Worm (Caenorhabditis elegans): ENCODE measurements around the gene fbxa-141.
A peak's percentile ranks its signal among the peaks of the same experiment; 100 is the strongest.

Gene fbxa-141

ce11 chrX:14525325-14526305 is 12.9 kb upstream of the fbxa-141 start:
- peak; percentile 37 for TF ChIP-seq mml-1 (tag; optimal IDR thresholded peaks at IDR 0.05)
- peak; percentile 99 for TF ChIP-seq nhr-43 (tag; optimal IDR thresholded peaks at IDR 0.05; ENCODE audit: poor library complexity, severe bottlenecking)
- peak; percentile 87 for TF ChIP-seq ceh-16 (tag; optimal IDR thresholded peaks at IDR 0.05)
- TF ChIP-seq pqm-1 (tag; optimal IDR thresholded peaks at IDR 0.05): peak; percentile 90
- TF ChIP-seq fos-1 (tag; optimal IDR thresholded peaks at IDR 0.05): peak; percentile 99
- peak; percentile 99 for TF ChIP-seq nhr-23 (tag; optimal IDR thresholded peaks at IDR 0.05)
- TF ChIP-seq ztf-4 (tag; optimal IDR thresholded peaks at IDR 0.05): peak; percentile 94
- TF ChIP-seq nhr-76 (tag; optimal IDR thresholded peaks at IDR 0.05): peak; percentile 89
- peak; percentile 98 for TF ChIP-seq nhr-25 (tag; optimal IDR thresholded peaks at IDR 0.05)
- TF ChIP-seq nhr-12 (tag; optimal IDR thresholded peaks at IDR 0.05): peak; percentile 38
- peak; percentile 98 for TF ChIP-seq egl-27 (tag; optimal IDR thresholded peaks at IDR 0.05)
- TF ChIP-seq pha-4 (tag; optimal IDR thresholded peaks at IDR 0.05): peak; percentile 96
- TF ChIP-seq ceh-9 (tag; optimal IDR thresholded peaks at IDR 0.05): peak; percentile 100
- peak; percentile 73 for TF ChIP-seq ama-1 (optimal IDR thresholded peaks at IDR 0.05)
- peak; percentile 100 for TF ChIP-seq unc-62 (GFP tag; optimal IDR thresholded peaks at IDR 0.05)
- TF ChIP-seq mdl-1 (tag; optimal IDR thresholded peaks at IDR 0.05): peak; percentile 90
- peak; percentile 87 for TF ChIP-seq nhr-237 (tag; optimal IDR thresholded peaks at IDR 0.05)
- TF ChIP-seq daf-12 (tag; optimal IDR thresholded peaks at IDR 0.05): peak; percentile 97
- peak; percentile 80 for TF ChIP-seq sea-2 (GFP tag; optimal IDR thresholded peaks at IDR 0.05)
- TF ChIP-seq lsy-12 (tag; optimal IDR thresholded peaks at IDR 0.05): peak; percentile 97
- peak; percentile 96 for TF ChIP-seq zag-1 (tag; optimal IDR thresholded peaks at IDR 0.05)
- peak; percentile 74 for TF ChIP-seq ztf-11 (tag; optimal IDR thresholded peaks at IDR 0.05)
- TF ChIP-seq lin-39 (tag; optimal IDR thresholded peaks at IDR 0.05): peak; percentile 100
- TF ChIP-seq lin-15B (tag; optimal IDR thresholded peaks at IDR 0.05): peak; percentile 49
- peak; percentile 96 for TF ChIP-seq nfya-1 (tag; optimal IDR thresholded peaks at IDR 0.05; ENCODE audit: insufficient read depth)
- peak; percentile 97 for TF ChIP-seq fkh-10 (GFP tag; optimal IDR thresholded peaks at IDR 0.05)
- TF ChIP-seq nhr-11 (tag; optimal IDR thresholded peaks at IDR 0.05): peak; percentile 96
- peak; percentile 94 for TF ChIP-seq snpc-4 (tag; optimal IDR thresholded peaks at IDR 0.05)
- peak; percentile 100 for TF ChIP-seq jun-1 (tag; optimal IDR thresholded peaks at IDR 0.05)
- peak in 1 of 2 experiments; percentile 86 for TF ChIP-seq eor-1 (tag; optimal IDR thresholded peaks at IDR 0.05)
- TF ChIP-seq nhr-67 (tag; optimal IDR thresholded peaks at IDR 0.05): peak; percentile 75
- peak; percentile 96 for TF ChIP-seq aly-2 (tag; optimal IDR thresholded peaks at IDR 0.05)
- TF ChIP-seq ceh-82 (tag; optimal IDR thresholded peaks at IDR 0.05): peak; percentile 100
- peak; percentile 96 for TF ChIP-seq R02D3.7 (tag; optimal IDR thresholded peaks at IDR 0.05)
- peak; percentile 99 for TF ChIP-seq nhr-77 (tag; optimal IDR thresholded peaks at IDR 0.05)
- TF ChIP-seq ceh-28 (tag; optimal IDR thresholded peaks at IDR 0.05): peak; percentile 100
- peak; percentile 67 to 99 (median 79) for TF ChIP-seq elt-3 (tag; optimal IDR thresholded peaks at IDR 0.05)
- peak; percentile 99 for TF ChIP-seq skn-1 (tag; optimal IDR thresholded peaks at IDR 0.05)
- peak; percentile 73 for TF ChIP-seq elt-1 (tag; optimal IDR thresholded peaks at IDR 0.05)
- peak; percentile 89 for TF ChIP-seq elt-2 (tag; optimal IDR thresholded peaks at IDR 0.05)
- peak; percentile 73 for TF ChIP-seq nhr-28 (tag; optimal IDR thresholded peaks at IDR 0.05)
- peak; percentile 84 for TF ChIP-seq fkh-2 (tag; optimal IDR thresholded peaks at IDR 0.05)
- TF ChIP-seq egl-5 (tag; optimal IDR thresholded peaks at IDR 0.05): peak; percentile 100
- peak; percentile 25 for TF ChIP-seq unc-39 (tag; optimal IDR thresholded peaks at IDR 0.05)
- peak; percentile 93 for TF ChIP-seq hmg-11 (tag; optimal IDR thresholded peaks at IDR 0.05)
- peak; percentile 99 for TF ChIP-seq tbx-2 (tag; optimal IDR thresholded peaks at IDR 0.05)
- TF ChIP-seq ZK546.5 (tag; optimal IDR thresholded peaks at IDR 0.05): peak; percentile 71
